Worm (Caenorhabditis elegans) whole organism, L1 larva: ENCODE data around the gene T09B9.1.

Source experiments
- egl-27 ChIP-seq, 2 experiments: fragments of 150-350 bp in 1 of 2; sonication (generic microtip); optimal IDR thresholded peaks; 3 replicates each; lab custom pipeline; 2017 to 2018; ENCODE audit warnings: missing biosample characterization in 2 of 2, missing genetic modification characterization in 2 of 2, missing genetic modification reagents in 2 of 2
- fos-1 ChIP-seq: fragments of 150-350 bp; optimal IDR thresholded peaks from 2 replicates; lab custom pipeline; 2014; ENCODE audit warnings: missing biosample characterization, missing genetic modification characterization
- grh-1 ChIP-seq: fragments of 200-800 bp; sonication (Bioruptor generic); IDR thresholded peaks from 2 replicates; pipeline ENCODE4 v1.3.6; 2022; ENCODE audit warnings: missing genetic modification reagents, missing genetic modification characterization, missing compliant biosample characterization
- lin-35 ChIP-seq, 2 experiments: fragments of 150-350 bp; optimal IDR thresholded peaks; 2 replicates each; lab custom pipeline; 2014; ENCODE audit warnings: missing biosample characterization in 2 of 2, missing genetic modification characterization in 2 of 2, missing genetic modification reagents in 2 of 2
- lin-39 ChIP-seq: fragments of 150-350 bp; optimal IDR thresholded peaks from 2 replicates; lab custom pipeline; 2014; ENCODE audit warnings: missing biosample characterization, missing genetic modification reagents, missing genetic modification characterization
- mab-9 ChIP-seq: fragments of 200-800 bp; sonication (Bioruptor generic); IDR thresholded peaks from 2 replicates; pipeline ENCODE4 v1.3.6; 2022; ENCODE audit warnings: missing genetic modification reagents, missing genetic modification characterization, missing compliant biosample characterization
- nhr-85 ChIP-seq: sonication (generic microtip); peaks from one replicate; lab custom pipeline; 2016; ENCODE audit warnings: missing genetic modification characterization, inconsistent platforms, missing compliant biosample characterization
- ztf-11 ChIP-seq, 2 experiments: sonication (generic microtip); optimal IDR thresholded peaks; 2 replicates each; lab custom pipeline; 2016 to 2017; ENCODE audit warnings: missing genetic modification characterization in 2 of 2, missing biosample characterization in 1 of 2, missing compliant biosample characterization in 1 of 2

- TF ChIP-seq egl-27 (tag; optimal IDR thresholded peaks at IDR 0.05; lab: Kevin White, UChicago) (peak in 1 of 2 experiments; percentile 25), lin-35 (GFP tag; optimal IDR thresholded peaks at IDR 0.05; lab: Kevin White, UChicago) (peak; percentile 58 to 84), lin-39 (tag; lab: Kevin White, UChicago) (peak; percentile 42), mab-9 (peak; percentile 69), grh-1 (GFP tag; lab: Robert Waterston, UW) (peak; percentile 72), nhr-85 (tag; lab: Kevin White, UChicago) (peak; percentile 95), ztf-11 (tag; optimal IDR thresholded peaks at IDR 0.05; lab: Kevin White, UChicago) (peak in 1 of 2 experiments; percentile 56), fos-1 (tag; lab: Kevin White, UChicago) (peak; percentile 83)
These were observed 13.6 kb upstream of the T09B9.1 start for ce11 chrX:9743513-9743914.
